Fruit fly (Drosophila melanogaster) whole organism, wandering third instar larva: ENCODE results near the gene Ir93a.

ENCODE experiments used
- Abd-B ChIP-seq: fragments of >200 bp; optimal IDR thresholded peaks from 2 replicates; lab custom pipeline; 2017; ENCODE audit warnings: missing biosample characterization, missing genetic modification characterization
- CG32264 ChIP-seq: fragments of 200-800 bp; sonication (Bioruptor generic); optimal IDR thresholded peaks from 2 replicates; lab custom pipeline; 2016; ENCODE audit warnings: missing biosample characterization, missing genetic modification characterization
- CG9705 ChIP-seq: fragments of 200-800 bp; sonication (Bioruptor generic); optimal IDR thresholded peaks from 2 replicates; lab custom pipeline; 2018; ENCODE audit warnings: missing biosample characterization, mild to moderate bottlenecking, missing genetic modification characterization
- CrebA ChIP-seq: fragments of 200-800 bp; sonication (Bioruptor generic); optimal IDR thresholded peaks from 2 replicates; lab custom pipeline; 2016; ENCODE audit warnings: missing biosample characterization, mild to moderate bottlenecking, missing genetic modification characterization, borderline replicate concordance
- Dfd ChIP-seq: fragments of >200 bp; optimal IDR thresholded peaks from 2 replicates; lab custom pipeline; 2017; ENCODE audit warnings: missing biosample characterization, missing genetic modification characterization
- Dif ChIP-seq: fragments of 200-275, 200-300 bp; sonication (Bioruptor generic); optimal IDR thresholded peaks from 2 replicates; lab custom pipeline; 2018; ENCODE audit warnings: missing biosample characterization, missing genetic modification characterization; ENCODE audit not compliant: partially characterized antibody
- GATAd ChIP-seq: sonication (Bioruptor generic); optimal IDR thresholded peaks from 2 replicates; lab custom pipeline; 2016; ENCODE audit warnings: missing biosample characterization, missing genetic modification characterization
- HLH106 ChIP-seq: fragments of 200-800 bp; optimal IDR thresholded peaks from 3 replicates; lab custom pipeline; 2019; ENCODE audit warnings: missing biosample characterization, mild to moderate bottlenecking, missing genetic modification characterization, moderate library complexity
- Hnf4 ChIP-seq: fragments of 200-800 bp; sonication (Bioruptor generic); optimal IDR thresholded peaks from 2 replicates; lab custom pipeline; 2016; ENCODE audit warnings: missing biosample characterization, mild to moderate bottlenecking, missing genetic modification characterization
- Hr78 ChIP-seq: fragments of >200 bp; optimal IDR thresholded peaks from 2 replicates; lab custom pipeline; 2017; ENCODE audit warnings: missing biosample characterization, missing genetic modification characterization
- Hr83 ChIP-seq: fragments of 200-300 bp; sonication (Bioruptor generic); optimal IDR thresholded peaks from 2 replicates; lab custom pipeline; 2016; ENCODE audit warnings: missing biosample characterization, mild to moderate bottlenecking, missing genetic modification characterization, moderate library complexity; ENCODE audit not compliant: poor library complexity, severe bottlenecking
- Jra ChIP-seq: sonication (Bioruptor generic); optimal IDR thresholded peaks from 2 replicates; lab custom pipeline; 2016; ENCODE audit warnings: missing biosample characterization, missing genetic modification characterization
- Myc ChIP-seq: fragments of >200 bp; optimal IDR thresholded peaks from 2 replicates; lab custom pipeline; 2017
- N ChIP-seq: fragments of >200 bp; optimal IDR thresholded peaks from 2 replicates; lab custom pipeline; 2018; ENCODE audit warnings: missing biosample characterization, missing external identifiers, missing genetic modification characterization
- OdsH ChIP-seq: fragments of 200-800 bp; sonication (Bioruptor generic); optimal IDR thresholded peaks from 2 replicates; lab custom pipeline; 2016; ENCODE audit warnings: missing biosample characterization, mild to moderate bottlenecking, missing genetic modification characterization
- Rel ChIP-seq, 2 experiments: fragments of 200-800 bp; sonication (Bioruptor generic) in 1 of 2; optimal IDR thresholded peaks; 2 replicates in 1 of 2; 3 replicates in 1 of 2; lab custom pipeline; 2016 to 2019; ENCODE audit warnings: mild to moderate bottlenecking in 2 of 2, missing biosample characterization in 2 of 2, missing genetic modification characterization in 2 of 2, moderate library complexity in 1 of 2
- Sp1 ChIP-seq: fragments of 200-800 bp; sonication (Bioruptor generic); optimal IDR thresholded peaks from 3 replicates; lab custom pipeline; 2019; ENCODE audit warnings: missing biosample characterization, mild to moderate bottlenecking, missing genetic modification characterization, moderate library complexity
- Vsx2 ChIP-seq: fragments of 200-300, 225-300 bp; sonication (Bioruptor generic); optimal IDR thresholded peaks from 2 replicates; lab custom pipeline; 2018; ENCODE audit warnings: missing biosample characterization, missing genetic modification characterization; ENCODE audit not compliant: partially characterized antibody
- br ChIP-seq: fragments of 200-800 bp; sonication (Bioruptor generic); optimal IDR thresholded peaks from 2 replicates; lab custom pipeline; 2016; ENCODE audit warnings: missing biosample characterization, missing genetic modification characterization
- brk ChIP-seq: fragments of 200-800 bp; sonication (Bioruptor generic); optimal IDR thresholded peaks from 2 replicates; lab custom pipeline; 2016; ENCODE audit warnings: missing biosample characterization, mild to moderate bottlenecking, missing genetic modification characterization
- dl ChIP-seq, 2 experiments: fragments of 175-275, 200-275 bp in 1 of 2; fragments of 200-275 bp in 1 of 2; sonication (Bioruptor generic); optimal IDR thresholded peaks; lab custom pipeline; 2018; ENCODE audit warnings: mild to moderate bottlenecking in 2 of 2, missing biosample characterization in 2 of 2, missing genetic modification characterization in 2 of 2, moderate library complexity in 2 of 2; ENCODE audit not compliant: partially characterized antibody in 2 of 2, insufficient read depth in 1 of 2
- dmrt93B ChIP-seq: fragments of 200-800 bp; sonication (Bioruptor generic); optimal IDR thresholded peaks from 2 replicates; lab custom pipeline; 2018; ENCODE audit warnings: missing biosample characterization, mild to moderate bottlenecking, missing genetic modification characterization
- dsf ChIP-seq: sonication (Bioruptor generic); optimal IDR thresholded peaks from 2 replicates; lab custom pipeline; 2016; ENCODE audit warnings: missing biosample characterization, missing genetic modification characterization, borderline replicate concordance
- ey ChIP-seq: fragments of 200-800 bp; sonication (Bioruptor generic); optimal IDR thresholded peaks from 2 replicates; lab custom pipeline; 2016; ENCODE audit warnings: missing biosample characterization, missing genetic modification characterization
- foxo ChIP-seq, 2 experiments: fragments of 200-800 bp; sonication (Bioruptor generic); optimal IDR thresholded peaks; 2 replicates in 1 of 2; 3 replicates in 1 of 2; lab custom pipeline; 2016 to 2017; ENCODE audit warnings: missing biosample characterization in 2 of 2, missing genetic modification characterization in 2 of 2
- fru ChIP-seq: fragments of 200-800 bp; sonication (Bioruptor generic); optimal IDR thresholded peaks from 3 replicates; lab custom pipeline; 2016; ENCODE audit warnings: missing biosample characterization, mild to moderate bottlenecking, missing genetic modification characterization
- jim ChIP-seq: fragments of 175-275, 200-325 bp; sonication (Bioruptor generic); optimal IDR thresholded peaks from 2 replicates; lab custom pipeline; 2016; ENCODE audit warnings: missing biosample characterization, mild to moderate bottlenecking, missing genetic modification characterization
- lola ChIP-seq: fragments of >200 bp; optimal IDR thresholded peaks from 2 replicates; lab custom pipeline; 2017; ENCODE audit warnings: missing biosample characterization, missing genetic modification characterization
- pan ChIP-seq: fragments of >200 bp; optimal IDR thresholded peaks from 2 replicates; lab custom pipeline; 2017
- psq ChIP-seq: fragments of 200-800 bp; sonication (Bioruptor generic); optimal IDR thresholded peaks from 3 replicates; lab custom pipeline; 2017; ENCODE audit warnings: missing biosample characterization, mild to moderate bottlenecking, missing genetic modification characterization, moderate library complexity
- rgr ChIP-seq: fragments of 200-800 bp; sonication (Bioruptor generic); optimal IDR thresholded peaks from 3 replicates; lab custom pipeline; 2016; ENCODE audit warnings: missing biosample characterization, mild to moderate bottlenecking, missing genetic modification characterization
- sage ChIP-seq: fragments of 200-800 bp; sonication (Bioruptor generic); optimal IDR thresholded peaks from 2 replicates; lab custom pipeline; 2016; ENCODE audit warnings: missing biosample characterization, mild to moderate bottlenecking, missing genetic modification characterization
- sv ChIP-seq: fragments of 200-800 bp; sonication (Bioruptor generic); optimal IDR thresholded peaks from 3 replicates; lab custom pipeline; 2016; ENCODE audit warnings: missing biosample characterization, missing genetic modification characterization
- tai ChIP-seq: sonication (Bioruptor generic); optimal IDR thresholded peaks from 2 replicates; lab custom pipeline; 2016; ENCODE audit warnings: missing biosample characterization, missing genetic modification characterization
- usp ChIP-seq: fragments of >200 bp; optimal IDR thresholded peaks from 2 replicates; lab custom pipeline; 2017; ENCODE audit warnings: missing biosample characterization, missing genetic modification characterization

Gene Ir93a

DNA sequence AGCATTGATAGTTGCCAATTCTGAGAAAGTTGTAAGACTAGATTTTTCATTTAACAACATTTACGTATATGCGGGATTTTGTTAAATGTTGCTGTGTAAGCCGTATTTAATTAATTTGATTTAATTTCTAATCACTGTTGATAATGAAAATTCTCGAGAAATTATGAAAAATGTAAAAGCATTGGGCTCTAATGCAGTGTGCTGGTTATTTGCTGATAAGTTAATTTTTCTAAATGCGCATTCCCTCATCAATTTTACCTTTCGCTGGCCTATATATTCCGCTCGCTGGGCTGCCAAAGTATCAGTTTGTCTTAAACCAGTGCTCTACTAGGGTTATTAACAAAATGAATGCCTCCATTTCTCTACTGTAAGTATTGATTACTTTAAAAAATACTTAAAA, 12.9 kb upstream of the Ir93a start, which contains the start of gene TotC:
Gene TotC, plus strand, starts transcription at position 301 of the 400 bp plus-strand sequence.
- TF ChIP-seq fru (GFP tag; lab: Kevin White, UChicago) (no peak), HLH106 (tag; lab: Kevin White, UChicago) (no peak), dsf (no peak), Vsx2 (GFP tag; lab: Kevin White, UChicago) (no peak), Jra (GFP tag; lab: Kevin White, UChicago) (no peak), brk (GFP tag; lab: Kevin White, UChicago) (no peak), br (GFP tag; lab: Kevin White, UChicago) (no peak)

DNA sequence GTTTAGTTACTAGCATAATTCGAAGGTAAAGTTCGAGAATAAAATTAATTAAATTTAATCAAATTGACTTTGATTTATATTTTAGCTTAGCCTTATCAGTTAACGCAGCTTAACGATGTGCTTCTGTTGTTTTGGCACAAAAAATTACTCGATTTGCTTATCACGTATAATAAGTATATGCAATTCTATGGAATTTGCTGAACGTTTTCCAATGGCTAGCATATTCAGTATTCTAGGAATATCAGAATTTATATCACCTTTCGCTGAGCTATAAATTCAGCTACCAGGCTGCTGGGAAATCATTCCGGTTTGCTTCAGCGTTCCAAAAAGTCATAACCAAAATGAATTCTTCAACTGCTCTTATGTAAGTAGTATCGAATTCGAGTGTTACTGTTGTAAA, 11.0 kb upstream of the Ir93a start, which contains the start of gene TotA:
Gene TotA, plus strand, starts transcription at position 301 of the 400 bp plus-strand sequence.
- TF ChIP-seq GATAd (GFP tag; lab: Kevin White, UChicago), result no peak
- TF ChIP-seq Myc (lab: Kevin White, UChicago), result no peak
- TF ChIP-seq br (GFP tag; lab: Kevin White, UChicago), result no peak
- TF ChIP-seq HLH106 (tag; lab: Kevin White, UChicago), result no peak
- no peak for TF ChIP-seq ey (GFP tag; lab: Kevin White, UChicago)
- no peak for TF ChIP-seq sv (GFP tag; lab: Kevin White, UChicago)
- no peak for TF ChIP-seq pan (lab: Kevin White, UChicago)
- TF ChIP-seq Sp1 (GFP tag; lab: Kevin White, UChicago), result no peak
- TF ChIP-seq foxo (GFP tag; optimal IDR thresholded peaks at IDR 0.05; lab: Kevin White, UChicago), result no peak
- TF ChIP-seq N (GFP tag; lab: Kevin White, UChicago), result no peak
- TF ChIP-seq Rel (GFP tag; optimal IDR thresholded peaks at IDR 0.05; lab: Kevin White, UChicago), result no peak
- no peak for TF ChIP-seq Rel (tag; optimal IDR thresholded peaks at IDR 0.05; lab: Kevin White, UChicago)
- no peak for TF ChIP-seq sage (GFP tag; lab: Kevin White, UChicago)
- TF ChIP-seq Hr83 (GFP tag; lab: Kevin White, UChicago), result no peak

DNA sequence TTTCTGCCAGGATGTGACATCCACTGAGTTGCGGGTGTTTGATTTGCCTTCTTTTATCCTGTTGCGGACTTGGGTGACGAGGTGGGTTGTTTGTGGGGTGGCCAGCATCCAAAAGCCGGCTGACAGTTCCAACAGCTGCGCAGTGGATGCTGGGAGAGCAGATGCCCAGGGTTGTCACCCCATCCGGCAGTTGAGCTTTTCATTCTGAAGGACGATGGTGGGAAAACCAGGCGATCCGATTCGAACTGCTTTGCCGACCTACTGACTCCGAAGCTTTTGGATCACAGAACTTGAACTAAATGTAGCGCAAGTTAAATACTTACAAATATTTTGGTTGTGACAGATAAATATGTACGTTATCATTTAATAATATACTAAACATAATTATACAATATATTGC, 6.5 kb upstream of the Ir93a start, which contains the start of gene KaiR1D:
Gene KaiR1D, minus strand, starts transcription at position 28 of the 400 bp plus-strand sequence.
- TF ChIP-seq foxo (GFP tag; optimal IDR thresholded peaks at IDR 0.05; lab: Kevin White, UChicago) (no peak), CrebA (GFP tag; lab: Kevin White, UChicago) (no peak), N (GFP tag; lab: Kevin White, UChicago) (no peak), CG9705 (GFP tag; lab: Kevin White, UChicago) (no peak), Dfd (GFP tag; lab: Kevin White, UChicago) (no peak), fru (GFP tag; lab: Kevin White, UChicago) (no peak), tai (GFP tag; lab: Kevin White, UChicago) (no peak), OdsH (GFP tag; lab: Kevin White, UChicago) (no peak), Jra (GFP tag; lab: Kevin White, UChicago) (no peak), lola (GFP tag; lab: Kevin White, UChicago) (no peak), br (GFP tag; lab: Kevin White, UChicago) (no peak), dl (GFP tag; optimal IDR thresholded peaks at IDR 0.05; lab: Kevin White, UChicago; ENCODE audit: insufficient read depth in 1 of 2, partially characterized antibody in 2 of 2) (no peak), Rel (GFP tag; optimal IDR thresholded peaks at IDR 0.05; lab: Kevin White, UChicago) (no peak), Rel (tag; optimal IDR thresholded peaks at IDR 0.05; lab: Kevin White, UChicago) (no peak)

DNA sequence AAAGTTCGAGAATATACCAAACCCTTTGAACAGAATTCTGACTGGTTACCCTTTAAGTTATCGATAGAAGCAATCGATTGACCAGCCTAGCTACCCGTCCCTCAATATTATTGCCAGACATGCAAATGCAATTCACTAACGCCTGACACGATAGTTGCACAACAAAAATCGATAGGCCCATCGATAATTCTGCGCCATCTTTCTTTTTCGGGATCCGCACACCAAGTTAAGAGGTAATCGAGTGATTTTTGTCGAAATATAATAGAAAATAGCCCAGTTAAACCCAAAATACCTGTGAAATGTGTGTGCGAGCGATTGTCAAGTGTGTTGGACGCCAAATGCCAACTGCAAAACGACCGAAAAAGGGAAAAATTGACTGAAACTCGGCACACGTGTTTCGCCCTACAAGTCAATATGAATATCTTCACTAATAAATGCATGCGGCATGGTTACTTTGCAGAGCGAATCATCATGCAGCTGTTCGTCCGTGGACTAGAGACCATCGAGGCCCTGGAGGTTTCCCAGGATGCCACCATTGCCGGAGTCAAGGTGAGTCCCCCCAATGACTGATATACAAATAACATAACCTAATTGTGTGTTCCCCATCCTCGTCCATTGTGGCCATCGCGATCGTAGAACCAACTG, 9.2 kb downstream of the Ir93a start, which contains the start of gene RpS30:
Gene RpS30, plus strand, starts transcription at position 122 of the 645 bp plus-strand sequence.
- TF ChIP-seq psq, result peak; percentile 5
- TF ChIP-seq GATAd (GFP tag; lab: Kevin White, UChicago), result no peak
- TF ChIP-seq Dfd (GFP tag; lab: Kevin White, UChicago), result no peak
- TF ChIP-seq tai (GFP tag; lab: Kevin White, UChicago), result no peak
- TF ChIP-seq OdsH (GFP tag; lab: Kevin White, UChicago), result no peak
- peak; percentile 65 for TF ChIP-seq Hnf4 (GFP tag; lab: Kevin White, UChicago)
- TF ChIP-seq pan (lab: Kevin White, UChicago), result no peak
- TF ChIP-seq Hr83 (GFP tag; lab: Kevin White, UChicago), result peak; percentile 79
- TF ChIP-seq CG32264 (GFP tag; lab: Kevin White, UChicago), result no peak
- TF ChIP-seq usp (GFP tag; lab: Kevin White, UChicago), result no peak
- no peak for TF ChIP-seq sage (GFP tag; lab: Kevin White, UChicago)
- TF ChIP-seq br (GFP tag; lab: Kevin White, UChicago), result no peak
- TF ChIP-seq sv (GFP tag; lab: Kevin White, UChicago), result no peak
- peak; percentile 6 for TF ChIP-seq ey (GFP tag; lab: Kevin White, UChicago)
- TF ChIP-seq Rel (GFP tag; optimal IDR thresholded peaks at IDR 0.05; lab: Kevin White, UChicago), result no peak
- TF ChIP-seq Rel (tag; optimal IDR thresholded peaks at IDR 0.05; lab: Kevin White, UChicago), result peak; percentile 12
- TF ChIP-seq dl (GFP tag; optimal IDR thresholded peaks at IDR 0.05; lab: Kevin White, UChicago; ENCODE audit: insufficient read depth in 1 of 2, partially characterized antibody in 2 of 2), result no peak
- peak; percentile 13 for TF ChIP-seq CrebA (GFP tag; lab: Kevin White, UChicago)
- TF ChIP-seq Jra (GFP tag; lab: Kevin White, UChicago), result peak; percentile 12
- TF ChIP-seq CG9705 (GFP tag; lab: Kevin White, UChicago), result peak; percentile 24
- no peak for TF ChIP-seq lola (GFP tag; lab: Kevin White, UChicago)
- TF ChIP-seq Sp1 (GFP tag; lab: Kevin White, UChicago), result no peak
- TF ChIP-seq Abd-B (GFP tag; lab: Kevin White, UChicago), result no peak
- no peak for TF ChIP-seq dsf
- peak; percentile 40 for TF ChIP-seq HLH106 (tag; lab: Kevin White, UChicago)
- TF ChIP-seq Vsx2 (GFP tag; lab: Kevin White, UChicago), result no peak
- TF ChIP-seq brk (GFP tag; lab: Kevin White, UChicago), result peak; percentile 56
- TF ChIP-seq Dif, result no peak
- TF ChIP-seq dmrt93B (GFP tag; lab: Kevin White, UChicago), result peak; percentile 2
- no peak for TF ChIP-seq N (GFP tag; lab: Kevin White, UChicago)
- TF ChIP-seq rgr (GFP tag; lab: Kevin White, UChicago), result no peak
- no peak for TF ChIP-seq jim
- TF ChIP-seq Hr78 (GFP tag; lab: Kevin White, UChicago), result no peak
